In the genomic region with DNA sequence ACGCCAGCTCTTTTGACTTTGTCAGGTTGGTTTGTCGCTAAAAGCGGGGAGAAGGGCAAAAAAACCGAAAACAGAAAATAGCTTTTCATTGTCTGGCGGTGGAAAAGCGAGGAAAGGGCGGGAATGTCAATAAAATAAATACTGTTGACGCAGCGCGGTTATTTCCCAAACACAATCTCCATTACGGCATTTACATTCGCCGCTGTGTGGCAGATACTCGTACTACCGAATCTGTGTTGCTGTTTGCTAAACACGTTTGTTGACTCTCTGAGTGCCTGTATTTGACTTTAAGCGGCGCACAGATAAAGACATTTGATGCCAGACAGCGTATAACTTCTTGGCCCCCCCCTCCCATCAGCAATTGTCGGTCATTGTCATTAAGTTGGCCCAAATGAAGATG, we compare ENCODE assay signal across 1 fruit fly cellular context.
A peak's percentile ranks its signal among the peaks of the same experiment; 100 is the strongest.
TF ChIP-seq lines count a peak whose summit lies in the region.

No protein-coding gene starts in this region.

TF ChIP-seq in whole organism, embryonic, 481 proteins besides CTCF, POLR2A, EP300 and RAD21 (continued from another document):
- TF ChIP-seq vnd (GFP tag; IDR thresholded peaks at IDR 0.05; lab: Robert Waterston, UW; ENCODE audit: partially characterized antibody) (no peak), emc (GFP tag; optimal IDR thresholded peaks at IDR 0.05; lab: Kevin White, UChicago) (no peak), H2.0 (GFP tag; IDR thresholded peaks at IDR 0.05; lab: Robert Waterston, UW) (no peak), CG13775 (GFP tag; optimal IDR thresholded peaks at IDR 0.05; lab: Kevin White, UChicago) (no peak), fd102C (GFP tag; optimal IDR thresholded peaks at IDR 0.05; lab: Kevin White, UChicago) (no peak), oc (tag; optimal IDR thresholded peaks at IDR 0.05; lab: Kevin White, UChicago) (peak; percentile 59), Dbx (GFP tag; IDR thresholded peaks at IDR 0.05; lab: Robert Waterston, UW) (no peak), Stat92E (GFP tag; optimal IDR thresholded peaks at IDR 0.05; lab: Kevin White, UChicago) (no peak), tio (GFP tag; optimal IDR thresholded peaks at IDR 0.05; lab: Kevin White, UChicago) (peak; percentile 43), slp2 (GFP tag; optimal IDR thresholded peaks at IDR 0.05; lab: Kevin White, UChicago) (peak; percentile 58), CG4424 (GFP tag; optimal IDR thresholded peaks at IDR 0.05; lab: Kevin White, UChicago) (peak; percentile 61), CG2116 (GFP tag; optimal IDR thresholded peaks at IDR 0.05; lab: Kevin White, UChicago) (peak; percentile 6), CG1647 (GFP tag; optimal IDR thresholded peaks at IDR 0.05; lab: Kevin White, UChicago) (peak; percentile 60), fd64A (GFP tag; optimal IDR thresholded peaks at IDR 0.05; lab: Kevin White, UChicago) (peak; percentile 92), br (optimal IDR thresholded peaks at IDR 0.05; lab: Kevin White, UChicago) (no peak), pho (GFP tag; optimal IDR thresholded peaks at IDR 0.05; lab: Kevin White, UChicago) (no peak), Doc3 (GFP tag; IDR thresholded peaks at IDR 0.05; lab: Robert Waterston, UW; ENCODE audit: partially characterized antibody) (no peak), tll (GFP tag; optimal IDR thresholded peaks at IDR 0.05; lab: Kevin White, UChicago) (no peak), dati (GFP tag; IDR thresholded peaks at IDR 0.05; lab: Robert Waterston, UW) (0 out of 2 replicates have a peak, but pooled peaks have one; percentile 31), Lpt (GFP tag; optimal IDR thresholded peaks at IDR 0.05; lab: Kevin White, UChicago) (no peak), CG17328 (GFP tag; IDR thresholded peaks at IDR 0.05; lab: Robert Waterston, UW) (peak; percentile 30; the same call in 1 of the 2 replicates), CG10565 (GFP tag; optimal IDR thresholded peaks at IDR 0.05; lab: Kevin White, UChicago) (no peak), slbo (GFP tag; IDR thresholded peaks at IDR 0.05; lab: Robert Waterston, UW) (0 out of 2 replicates have a peak, but pooled peaks have one; percentile 11), Vsx1 (GFP tag; optimal IDR thresholded peaks at IDR 0.05; lab: Kevin White, UChicago) (peak; percentile 79), corto (GFP tag; optimal IDR thresholded peaks at IDR 0.05; lab: Kevin White, UChicago) (no peak), CG17612 (GFP tag; IDR thresholded peaks at IDR 0.05; lab: Robert Waterston, UW) (no peak), bsh (GFP tag; optimal IDR thresholded peaks at IDR 0.05; lab: Kevin White, UChicago) (peak in 1 of 2 experiments; percentile 88), ken (GFP tag; IDR thresholded peaks at IDR 0.05; lab: Robert Waterston, UW) (peak; percentile 54; the same call in 1 of the 3 replicates), CG7987 (GFP tag; optimal IDR thresholded peaks at IDR 0.05; lab: Kevin White, UChicago) (no peak), ftz-f1 (GFP tag; optimal IDR thresholded peaks at IDR 0.05; lab: Kevin White, UChicago) (no peak), Sry-δ (GFP tag; optimal IDR thresholded peaks at IDR 0.05; lab: Kevin White, UChicago) (no peak), zen2 (GFP tag; IDR thresholded peaks at IDR 0.05; lab: Robert Waterston, UW; ENCODE audit: partially characterized antibody) (no peak), CG30431 (GFP tag; optimal IDR thresholded peaks at IDR 0.05; lab: Kevin White, UChicago) (peak; percentile 48), CoRest (tag; optimal IDR thresholded peaks at IDR 0.05; lab: Kevin White, UChicago) (peak; percentile 65), CG14965 (GFP tag; optimal IDR thresholded peaks at IDR 0.05; lab: Kevin White, UChicago; ENCODE audit: borderline replicate concordance) (peak; percentile 63), fru (optimal IDR thresholded peaks at IDR 0.05; lab: Kevin White, UChicago) (no peak), CG15601 (tag; optimal IDR thresholded peaks at IDR 0.05; lab: Kevin White, UChicago) (peak; percentile 82), cas (GFP tag; IDR thresholded peaks at IDR 0.05; lab: Robert Waterston, UW) (no peak), ttk (GFP tag; IDR thresholded peaks at IDR 0.05; lab: Robert Waterston, UW) (peak; percentile 21; the same call in 1 of the 2 replicates), maf-S (GFP tag; optimal IDR thresholded peaks at IDR 0.05; lab: Kevin White, UChicago) (peak; percentile 0), CG1024 (GFP tag; IDR thresholded peaks at IDR 0.05; lab: Robert Waterston, UW) (peak; percentile 44; the same call in 1 of the 2 replicates), zen (tag; optimal IDR thresholded peaks at IDR 0.05; lab: Kevin White, UChicago) (no peak), Xrp1 (GFP tag; IDR thresholded peaks at IDR 0.05; lab: Robert Waterston, UW) (peak; percentile 77), CG2202 (tag; optimal IDR thresholded peaks at IDR 0.05; lab: Kevin White, UChicago) (peak; percentile 85), CG4282 (GFP tag; optimal IDR thresholded peaks at IDR 0.05; lab: Kevin White, UChicago) (no peak), ase (GFP tag; IDR thresholded peaks at IDR 0.05; lab: Robert Waterston, UW) (no peak; the same call in 2 of the 3 replicates), sens (GFP tag; lab: Kevin White, UChicago) (peak; percentile 97), gro (GFP tag; optimal IDR thresholded peaks at IDR 0.05; lab: Kevin White, UChicago) (no peak), CG7556 (GFP tag; optimal IDR thresholded peaks at IDR 0.05; lab: Kevin White, UChicago) (peak; percentile 64), CG12391 (tag; optimal IDR thresholded peaks at IDR 0.05; lab: Kevin White, UChicago) (no peak), pb (GFP tag; optimal IDR thresholded peaks at IDR 0.05; lab: Kevin White, UChicago) (peak; percentile 32), CG10462 (GFP tag; optimal IDR thresholded peaks at IDR 0.05; lab: Kevin White, UChicago) (no peak), Hr78 (GFP tag; optimal IDR thresholded peaks at IDR 0.05; lab: Kevin White, UChicago) (no peak), CG8478 (optimal IDR thresholded peaks at IDR 0.05; lab: Kevin White, UChicago) (no peak), CG9817 (tag; optimal IDR thresholded peaks at IDR 0.05; lab: Kevin White, UChicago) (peak; percentile 68), NK7.1 (GFP tag; optimal IDR thresholded peaks at IDR 0.05; lab: Kevin White, UChicago) (no peak), Six4 (GFP tag; optimal IDR thresholded peaks at IDR 0.05; lab: Kevin White, UChicago) (peak; percentile 49), Ada2b (GFP tag; IDR thresholded peaks at IDR 0.05; lab: Robert Waterston, UW) (peak; percentile 50), hth (optimal IDR thresholded peaks at IDR 0.05; lab: Kevin White, UChicago) (no peak), CG11695 (GFP tag; IDR thresholded peaks at IDR 0.05; lab: Robert Waterston, UW) (no peak), HLH54F (GFP tag; optimal IDR thresholded peaks at IDR 0.05; lab: Kevin White, UChicago) (no peak), ac (GFP tag; optimal IDR thresholded peaks at IDR 0.05; lab: Kevin White, UChicago) (no peak), Hr51 (GFP tag; optimal IDR thresholded peaks at IDR 0.05; lab: Kevin White, UChicago) (peak in 1 of 2 experiments; percentile 41), Max (GFP tag; optimal IDR thresholded peaks at IDR 0.05; lab: Kevin White, UChicago) (no peak), CG13894 (tag; optimal IDR thresholded peaks at IDR 0.05; lab: Kevin White, UChicago) (no peak), pfk (GFP tag; optimal IDR thresholded peaks at IDR 0.05; lab: Kevin White, UChicago) (no peak)
